Fruit fly (Drosophila melanogaster) whole organism, embryonic: ENCODE results near the gene Shc.

ENCODE experiments used
- CG12744 ChIP-seq: fragments of 200-800 bp; sonication (Bioruptor generic); optimal IDR thresholded peaks from 2 replicates; lab custom pipeline; 2016; ENCODE audit warnings: missing biosample characterization, missing genetic modification characterization
- CG17359 ChIP-seq: fragments of 200-800 bp; sonication (Bioruptor generic); optimal IDR thresholded peaks from 3 replicates; lab custom pipeline; 2018; ENCODE audit warnings: missing biosample characterization, mild to moderate bottlenecking, missing genetic modification characterization, moderate library complexity
- CG5953 ChIP-seq: fragments of 200-800 bp; sonication (Bioruptor generic); IDR thresholded peaks from 2 replicates; pipeline ENCODE4 v1.3.6; 2022; ENCODE audit warnings: missing biosample characterization, missing genetic modification characterization
- CG6854 ChIP-seq: fragments of 200-800 bp; sonication (Bioruptor generic); optimal IDR thresholded peaks from 3 replicates; lab custom pipeline; 2017; ENCODE audit warnings: missing biosample characterization, mild to moderate bottlenecking, missing genetic modification characterization
- Oaz ChIP-seq: fragments of 200-800 bp; sonication (Bioruptor generic); IDR thresholded peaks from 2 replicates; pipeline ENCODE4 v1.3.6; 2022; ENCODE audit warnings: missing biosample characterization, missing genetic modification characterization
- en ChIP-seq: fragments of 200-800 bp; sonication (Bioruptor generic); optimal IDR thresholded peaks from 2 replicates; lab custom pipeline; 2016; ENCODE audit warnings: missing biosample characterization, missing genetic modification characterization
- fd3F ChIP-seq: fragments of 200-800 bp; sonication (Bioruptor generic); optimal IDR thresholded peaks from 2 replicates; lab custom pipeline; 2018; ENCODE audit warnings: missing biosample characterization, mild to moderate bottlenecking, missing genetic modification characterization, moderate library complexity
- lola ChIP-seq, 3 experiments: fragments of >200 bp in 2 of 3; fragments of 200-800 bp in 1 of 3; sonication (Bioruptor generic) in 1 of 3; optimal IDR thresholded peaks; 2 replicates each; lab custom pipeline; 2017 to 2019; ENCODE audit warnings: missing biosample characterization in 3 of 3, missing genetic modification characterization in 3 of 3, mild to moderate bottlenecking in 1 of 3, moderate library complexity in 1 of 3
- mam ChIP-seq: fragments of 200-800 bp; sonication (Bioruptor generic); optimal IDR thresholded peaks from 3 replicates; lab custom pipeline; 2016; ENCODE audit warnings: missing biosample characterization, missing genetic modification characterization
- nom ChIP-seq: fragments of 200-800 bp; sonication (Bioruptor generic); optimal IDR thresholded peaks from 2 replicates; lab custom pipeline; 2017; ENCODE audit warnings: missing biosample characterization, missing genetic modification characterization, mild to moderate bottlenecking, moderate library complexity, missing genetic modification reagents
- tgo ChIP-seq: fragments of 200-800 bp; sonication (Bioruptor generic); IDR thresholded peaks from 3 replicates; pipeline ENCODE4 v1.3.6; 2022; ENCODE audit warnings: missing biosample characterization, missing genetic modification characterization
- vfl ChIP-seq: fragments of 200-800 bp; sonication (Bioruptor generic); optimal IDR thresholded peaks from 2 replicates; lab custom pipeline; 2016; ENCODE audit warnings: missing biosample characterization, missing genetic modification characterization

dm6 chr3L:9402157-9402890 lies 24.5 kb upstream of the Shc start, which contains the start of gene eIF4E1:
- TF ChIP-seq fd3F (GFP tag; lab: Kevin White, UChicago) (no peak), mam (GFP tag; lab: Kevin White, UChicago) (peak; percentile 60), tgo (no peak), CG5953 (GFP tag; lab: Robert Waterston, UW) (no peak), CG17359 (tag; lab: Kevin White, UChicago) (no peak), CG6854 (GFP tag; lab: Kevin White, UChicago) (no peak), CG12744 (GFP tag; lab: Kevin White, UChicago) (no peak), lola (GFP tag; optimal IDR thresholded peaks at IDR 0.05; lab: Kevin White, UChicago) (no peak), nom (GFP tag; lab: Kevin White, UChicago) (no peak), en (GFP tag; lab: Kevin White, UChicago) (no peak), Oaz (GFP tag; lab: Robert Waterston, UW) (no peak), vfl (peak; percentile 28)
